Fruit fly (Drosophila melanogaster): ENCODE data around the gene Cap-H2.

The Cap-H2 gene

DNA sequence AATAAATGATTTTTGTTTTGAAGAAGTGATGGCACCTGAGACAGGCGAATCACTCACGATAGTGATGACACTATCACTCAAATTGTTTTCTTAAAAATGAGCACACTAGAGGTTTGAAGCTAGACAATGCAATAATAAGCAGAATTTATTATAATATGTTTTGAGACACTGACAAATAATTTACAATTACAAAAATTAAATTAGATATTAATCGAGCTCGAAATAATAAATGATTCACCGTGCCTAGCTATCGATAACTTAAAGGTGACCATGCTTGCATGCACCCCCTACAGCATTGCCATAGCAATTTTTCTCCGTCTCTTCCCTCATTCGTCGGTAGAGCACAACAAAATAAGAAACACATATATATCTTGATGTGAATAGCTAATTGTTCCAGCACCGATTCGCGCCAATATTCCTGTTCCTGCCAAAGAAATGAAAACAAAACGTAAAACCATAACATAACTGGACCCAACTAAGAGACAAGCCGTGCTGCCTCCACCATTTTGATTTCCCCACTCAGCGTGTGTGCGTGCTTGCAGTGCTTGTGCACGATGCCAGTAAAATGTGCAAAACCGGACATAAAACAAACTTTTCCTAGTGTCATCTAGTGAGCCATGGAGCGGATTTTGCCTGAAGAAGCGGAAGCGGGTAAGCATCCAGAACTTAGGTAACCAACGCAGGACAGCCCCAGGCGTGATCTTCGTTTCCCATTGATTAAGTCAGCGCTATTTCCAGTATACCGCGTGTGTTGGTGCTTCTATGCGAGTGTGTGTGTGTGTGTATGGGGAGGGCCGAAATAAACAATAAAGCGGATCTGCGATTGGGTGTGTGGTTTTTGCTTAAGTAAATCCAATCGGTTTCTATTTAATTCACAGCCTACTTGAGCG, at the start of gene Cap-H2, which contains the start of gene MED7:
Cap-H2 (plus strand) TSS at position 345 of the 890 bp plus-strand sequence.
MED7 (minus strand) TSS at position 67 of the 890 bp plus-strand sequence.
- TF ChIP-seq psq (optimal IDR thresholded peaks at IDR 0.05) = peak; percentile 26
- TF ChIP-seq insv (optimal IDR thresholded peaks at IDR 0.05) = no peak
- no peak for TF ChIP-seq ttk (optimal IDR thresholded peaks at IDR 0.05)

DNA sequence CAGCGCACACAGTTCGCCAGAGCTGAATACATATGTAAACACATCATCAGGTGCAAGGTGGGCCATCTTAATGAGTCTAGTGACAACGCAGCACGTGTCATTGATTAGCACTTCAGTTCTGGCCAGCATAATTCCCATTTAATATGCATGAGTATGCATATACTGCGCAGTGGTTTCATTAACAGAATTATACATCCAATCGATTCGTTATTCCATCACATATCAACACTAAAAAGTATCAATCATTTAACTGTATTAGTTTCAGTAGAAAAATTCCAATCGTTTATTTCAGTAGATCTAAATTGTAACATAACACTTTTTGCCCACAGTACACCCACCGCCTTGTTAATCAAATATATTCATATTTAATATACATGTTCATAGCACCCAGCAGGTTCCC, 46.6 kb upstream of the Cap-H2 start, which contains the start of gene CG4073:
CG4073 (plus strand) TSS at position 301 of the 400 bp plus-strand sequence.
- TF ChIP-seq Sin3A (optimal IDR thresholded peaks at IDR 0.05) (no peak), ttk (optimal IDR thresholded peaks at IDR 0.05) (no peak), psq (optimal IDR thresholded peaks at IDR 0.05) (no peak), Myc (optimal IDR thresholded peaks at IDR 0.05) (no peak), h (optimal IDR thresholded peaks at IDR 0.05) (no peak)

DNA sequence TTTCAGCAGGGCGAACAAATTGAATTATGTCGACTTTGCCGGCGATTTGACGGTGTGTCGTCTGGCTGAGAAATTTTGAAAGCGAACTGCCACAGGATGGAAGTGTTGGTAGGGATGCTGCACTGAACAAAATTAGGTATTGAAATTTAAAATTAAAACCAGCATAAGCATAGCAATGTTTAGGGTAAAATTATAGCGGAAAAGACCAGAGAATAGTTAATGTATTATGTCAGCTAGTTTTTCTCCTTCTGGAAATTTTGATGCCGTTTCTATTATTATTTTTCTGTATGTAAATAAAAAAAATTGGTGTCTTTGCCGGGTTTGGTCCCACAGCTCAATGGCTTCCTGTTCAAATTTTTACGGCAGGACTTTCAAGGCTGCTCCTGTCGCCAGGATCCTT, 34.4 kb upstream of the Cap-H2 start:
- no peak for TF ChIP-seq ttk (optimal IDR thresholded peaks at IDR 0.05)

DNA sequence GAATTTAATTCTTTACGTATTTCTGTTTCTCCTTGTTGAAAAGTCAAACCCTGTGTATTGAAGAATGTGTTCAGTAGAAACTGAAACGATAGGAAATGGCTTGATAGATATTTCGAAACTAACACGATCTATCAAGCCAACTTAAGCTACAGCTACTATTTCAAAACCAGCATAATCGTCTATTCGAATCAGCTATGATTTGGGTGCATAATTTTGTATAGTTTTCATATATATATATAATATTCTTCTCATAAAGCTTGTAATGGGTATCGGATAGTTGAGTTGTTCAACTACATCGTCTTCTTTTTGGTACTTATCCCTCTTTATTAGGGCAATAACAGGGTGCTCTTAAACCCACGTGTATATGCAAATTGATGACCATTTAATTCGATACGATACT, 25.3 kb upstream of the Cap-H2 start, which contains the start of gene tomboy20:
tomboy20 (minus strand) TSS at position 101 of the 400 bp plus-strand sequence.
- TF ChIP-seq insv (optimal IDR thresholded peaks at IDR 0.05) (no peak), Myc (optimal IDR thresholded peaks at IDR 0.05) (no peak), psq (optimal IDR thresholded peaks at IDR 0.05) (no peak), h (optimal IDR thresholded peaks at IDR 0.05) (no peak)

DNA sequence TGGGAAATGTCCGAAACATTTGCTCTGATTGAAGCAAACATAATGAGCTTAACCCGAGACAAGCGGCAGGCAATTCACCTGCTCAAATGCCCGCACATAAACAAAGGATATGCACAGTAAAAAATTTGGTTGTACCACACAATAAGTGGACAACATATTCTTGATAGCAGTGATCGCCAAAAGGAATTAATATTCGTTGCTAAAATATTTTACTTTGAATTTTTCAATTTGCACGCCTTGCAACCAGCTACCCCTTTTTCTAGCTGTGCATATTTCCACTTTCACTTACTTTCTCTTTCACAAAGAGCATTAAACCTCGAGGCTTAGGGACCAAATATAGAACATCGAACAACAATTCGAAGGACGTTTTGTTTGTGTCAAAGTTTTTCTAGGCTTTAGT, 13.5 kb upstream of the Cap-H2 start:
- TF ChIP-seq insv (optimal IDR thresholded peaks at IDR 0.05) = no peak
- TF ChIP-seq h (optimal IDR thresholded peaks at IDR 0.05) = no peak
- TF ChIP-seq Sin3A (optimal IDR thresholded peaks at IDR 0.05) = no peak
- no peak for TF ChIP-seq ttk (optimal IDR thresholded peaks at IDR 0.05)
- TF ChIP-seq psq (optimal IDR thresholded peaks at IDR 0.05) = no peak
- TF ChIP-seq Myc (optimal IDR thresholded peaks at IDR 0.05) = no peak

DNA sequence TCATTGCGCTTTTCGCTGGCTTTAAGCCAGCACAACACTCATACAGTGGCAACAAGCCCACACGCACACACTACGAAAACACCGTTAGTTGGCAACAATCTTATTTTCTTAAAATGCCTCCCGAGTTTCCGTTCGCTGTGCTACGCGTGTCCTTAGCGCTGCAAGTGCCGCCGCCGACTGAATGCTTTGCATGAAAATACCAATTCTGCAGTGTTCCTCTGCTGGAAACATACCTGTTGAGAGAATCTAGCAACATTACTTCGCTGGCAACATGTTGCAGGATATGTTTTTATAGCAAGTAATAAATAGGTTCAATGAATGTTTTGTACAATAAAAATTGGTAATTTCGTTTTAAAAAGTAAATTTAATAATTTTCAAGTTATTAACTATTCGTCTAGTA, 10.0 kb upstream of the Cap-H2 start, which contains the start of gene TkR86C:
TkR86C (minus strand) TSS at position 168 of the 400 bp plus-strand sequence.
- TF ChIP-seq h (optimal IDR thresholded peaks at IDR 0.05) = no peak

DNA sequence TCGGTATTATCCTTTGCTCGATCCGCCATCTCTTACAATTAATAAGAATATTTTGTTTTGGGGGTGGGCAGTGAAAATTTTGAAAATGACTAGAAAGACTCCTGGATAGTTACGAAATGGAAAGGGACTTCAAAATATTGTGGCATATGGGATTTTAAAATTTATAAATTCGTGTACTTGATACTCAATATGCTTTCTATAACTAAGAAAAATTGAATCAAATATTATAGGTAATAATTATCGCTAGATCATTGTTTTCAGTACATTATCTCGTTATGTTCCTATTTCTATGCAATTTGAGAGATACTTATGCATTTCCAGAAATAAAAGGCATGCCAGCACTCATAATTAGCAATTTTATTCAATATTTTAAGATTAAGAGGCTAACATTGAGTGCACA, 5.6 kb upstream of the Cap-H2 start, which contains the start of gene CG14691:
CG14691 (minus strand) TSS at position 101 of the 400 bp plus-strand sequence.
- no peak for TF ChIP-seq Sin3A (optimal IDR thresholded peaks at IDR 0.05)

DNA sequence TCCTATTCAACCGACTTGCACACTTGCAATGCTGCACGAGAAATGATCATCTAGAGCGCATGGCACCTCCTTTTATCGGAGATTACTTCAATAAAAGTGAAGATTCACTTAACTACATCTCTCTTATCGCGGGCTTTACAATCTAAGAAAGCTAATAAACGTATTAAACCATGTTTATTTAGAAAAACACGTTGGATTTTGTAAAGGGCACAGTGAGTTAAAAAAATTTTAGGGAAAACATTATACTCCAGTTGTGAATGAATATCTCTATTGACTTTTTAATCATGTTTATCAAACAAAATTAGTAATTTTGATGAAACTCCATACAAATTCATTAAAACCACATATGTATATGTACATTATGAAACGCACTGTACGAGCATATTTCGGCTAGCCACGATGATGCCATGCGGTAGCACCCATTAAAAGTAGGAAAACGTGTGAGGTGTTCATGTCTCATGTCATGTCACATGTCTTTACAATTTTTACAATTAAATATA, 1.7 kb upstream of the Cap-H2 start, which contains the start of gene CG31272:
CG31272 (minus strand) TSS at position 51 of the 500 bp plus-strand sequence.
- TF ChIP-seq psq (optimal IDR thresholded peaks at IDR 0.05) (no peak), h (optimal IDR thresholded peaks at IDR 0.05) (no peak), Myc (optimal IDR thresholded peaks at IDR 0.05) (no peak), ttk (optimal IDR thresholded peaks at IDR 0.05) (no peak), insv (optimal IDR thresholded peaks at IDR 0.05) (no peak), Sin3A (optimal IDR thresholded peaks at IDR 0.05) (no peak)

DNA sequence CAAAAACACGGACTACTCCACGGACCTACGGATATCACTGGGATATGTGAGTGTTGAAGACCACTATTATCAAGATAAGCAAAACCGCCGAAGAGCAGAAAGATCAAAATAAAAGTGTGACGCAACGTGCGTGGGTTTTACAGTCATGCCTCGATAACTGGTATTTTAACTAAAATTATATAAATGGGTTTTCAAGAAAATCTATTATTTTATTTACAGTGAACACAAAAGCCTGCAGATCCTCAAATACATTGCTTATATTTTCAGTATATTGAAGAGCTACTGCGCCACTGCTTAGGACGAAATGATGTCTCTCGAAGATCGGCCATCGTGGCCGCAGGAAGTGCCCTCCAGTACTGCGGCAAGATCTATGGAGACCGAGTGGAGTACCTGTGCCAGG, 870 bp downstream of the Cap-H2 start:
- no peak for TF ChIP-seq ttk (optimal IDR thresholded peaks at IDR 0.05)
- TF ChIP-seq psq (optimal IDR thresholded peaks at IDR 0.05) = no peak
- no peak for TF ChIP-seq Myc (optimal IDR thresholded peaks at IDR 0.05)
- no peak for TF ChIP-seq insv (optimal IDR thresholded peaks at IDR 0.05)
- no peak for TF ChIP-seq Sin3A (optimal IDR thresholded peaks at IDR 0.05)
- no peak for TF ChIP-seq h (optimal IDR thresholded peaks at IDR 0.05)

DNA sequence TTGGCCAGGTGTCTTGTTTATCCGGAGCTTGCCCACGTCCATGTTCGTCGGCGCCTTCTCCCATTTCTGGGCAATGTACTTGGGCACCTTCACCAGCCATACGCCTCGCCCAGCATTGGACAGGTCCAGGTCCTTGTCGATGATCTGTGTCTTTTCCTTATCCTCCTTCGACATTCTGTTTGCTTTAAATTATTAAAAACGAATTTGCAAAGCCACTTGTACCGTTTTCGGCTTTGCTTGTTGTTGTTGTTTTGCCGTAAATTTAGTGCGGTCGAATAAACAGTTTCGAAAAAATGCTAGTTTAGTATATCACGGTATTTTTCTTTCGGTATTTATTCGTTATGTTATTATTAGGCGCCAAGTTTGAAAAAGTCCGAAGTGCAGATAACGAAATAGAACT, 6.4 kb downstream of the Cap-H2 start, which contains the start of gene TfIIFbeta:
TfIIFbeta (minus strand) TSS at position 279 of the 400 bp plus-strand sequence.
- TF ChIP-seq psq (optimal IDR thresholded peaks at IDR 0.05) (no peak), h (optimal IDR thresholded peaks at IDR 0.05) (no peak), insv (optimal IDR thresholded peaks at IDR 0.05) (no peak), ttk (optimal IDR thresholded peaks at IDR 0.05) (no peak), Myc (optimal IDR thresholded peaks at IDR 0.05) (no peak), Sin3A (optimal IDR thresholded peaks at IDR 0.05) (no peak)

DNA sequence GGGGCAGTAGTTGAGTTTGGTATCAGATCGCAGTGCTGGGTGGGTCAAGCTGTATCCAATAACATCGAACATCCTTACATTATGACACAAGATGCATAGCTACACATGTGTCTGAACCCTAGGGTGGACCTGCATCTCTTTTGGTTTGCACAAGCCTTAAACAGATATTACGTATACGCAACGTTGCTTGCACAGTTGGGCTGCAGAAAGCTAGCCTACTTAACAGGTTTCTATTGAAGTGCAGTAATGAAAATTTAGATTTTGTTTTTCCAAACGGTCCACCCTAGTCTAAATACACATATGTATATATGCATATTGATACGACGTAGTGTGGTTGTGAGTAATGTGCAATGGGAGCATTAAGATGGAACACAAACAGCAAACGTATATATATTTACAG, 14.1 kb downstream of the Cap-H2 start:
- TF ChIP-seq Sin3A (optimal IDR thresholded peaks at IDR 0.05) (no peak), ttk (optimal IDR thresholded peaks at IDR 0.05) (no peak), h (optimal IDR thresholded peaks at IDR 0.05) (no peak), Myc (optimal IDR thresholded peaks at IDR 0.05) (no peak), insv (optimal IDR thresholded peaks at IDR 0.05) (no peak), psq (optimal IDR thresholded peaks at IDR 0.05) (no peak)

DNA sequence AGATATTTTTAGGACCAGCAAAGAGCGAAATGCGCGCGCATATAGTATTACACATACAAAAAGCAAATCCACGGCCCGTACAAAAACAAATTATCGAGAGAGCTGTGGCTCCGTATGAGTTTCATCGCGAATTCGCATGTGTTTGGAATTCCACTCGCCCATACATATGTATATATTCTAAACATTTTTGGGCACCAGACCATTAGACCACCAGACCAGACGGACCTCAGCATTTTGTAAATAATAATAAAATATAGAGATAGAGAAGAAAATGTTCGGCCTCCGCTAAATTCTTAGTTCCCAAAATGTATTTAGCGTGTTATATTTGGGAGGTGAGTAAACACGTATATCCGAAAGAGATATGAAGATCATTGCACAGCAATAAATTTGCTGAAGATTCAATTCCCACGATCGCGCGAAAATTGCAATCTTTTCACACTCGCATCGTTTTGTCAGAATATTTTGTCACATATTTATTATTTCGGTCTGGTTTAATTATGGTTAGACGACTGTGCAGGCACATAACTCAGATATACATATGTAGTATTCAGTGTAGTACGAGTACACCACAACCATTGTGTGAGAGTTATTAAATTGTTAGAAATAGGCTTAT, 15.0 kb downstream of the Cap-H2 start:
- TF ChIP-seq insv (optimal IDR thresholded peaks at IDR 0.05) (no peak), h (optimal IDR thresholded peaks at IDR 0.05) (no peak)

DNA sequence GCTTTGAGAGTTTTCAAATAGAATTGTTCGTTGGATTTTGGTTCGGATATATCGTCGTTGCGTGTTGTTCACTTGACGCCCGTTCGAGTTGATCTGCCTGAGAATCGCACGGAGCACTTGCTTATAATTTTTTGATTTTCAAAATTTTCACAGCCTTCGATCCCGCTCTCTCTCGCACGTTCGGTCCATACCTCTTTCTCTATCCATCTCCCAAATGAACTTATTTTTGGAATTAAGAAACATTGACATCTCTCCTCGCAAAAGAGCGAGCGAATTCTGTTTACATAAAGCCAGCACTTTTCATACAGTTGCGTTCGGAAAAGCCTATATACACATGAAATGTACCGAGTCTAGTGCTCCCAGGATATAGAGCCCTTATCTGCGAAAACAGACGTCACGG, 16.2 kb downstream of the Cap-H2 start, which contains the start of the genes CG45076, CG45078 and fau:
CG45076 (minus strand) TSS at position 101 of the 400 bp plus-strand sequence.
CG45078 (minus strand) TSS at position 101 of the 400 bp plus-strand sequence.
fau (minus strand) TSS at position 101 of the 400 bp plus-strand sequence.
- TF ChIP-seq ttk (optimal IDR thresholded peaks at IDR 0.05) = no peak
- no peak for TF ChIP-seq h (optimal IDR thresholded peaks at IDR 0.05)
- no peak for TF ChIP-seq insv (optimal IDR thresholded peaks at IDR 0.05)
- TF ChIP-seq psq (optimal IDR thresholded peaks at IDR 0.05) = no peak
- no peak for TF ChIP-seq Myc (optimal IDR thresholded peaks at IDR 0.05)
- TF ChIP-seq Sin3A (optimal IDR thresholded peaks at IDR 0.05) = no peak

Data from Kc167 (cell line).